Worm (Caenorhabditis elegans) whole organism, L3 larva: Measurements from ENCODE around the gene R10D12.13.

Experiments used
- aly-2 ChIP-seq: fragments of 150-350 bp; optimal IDR thresholded peaks from 2 replicates; lab custom pipeline; 2014; ENCODE audit warnings: missing biosample characterization, missing genetic modification characterization
- ceh-9 ChIP-seq: sonication (generic microtip); optimal IDR thresholded peaks from 2 replicates; lab custom pipeline; 2018; ENCODE audit warnings: missing biosample characterization, missing genetic modification characterization
- elt-1 ChIP-seq: fragments of 150-350 bp; optimal IDR thresholded peaks from 2 replicates; lab custom pipeline; 2014; ENCODE audit warnings: missing biosample characterization, missing genetic modification characterization
- elt-3 ChIP-seq, 3 experiments: fragments of 150-350 bp in 1 of 3; sonication (generic microtip) in 2 of 3; optimal IDR thresholded peaks; 2 replicates in 2 of 3; 4 replicates in 1 of 3; lab custom pipeline; 2014 to 2017; ENCODE audit warnings: missing biosample characterization in 3 of 3, missing genetic modification characterization in 3 of 3
- fkh-10 ChIP-seq: sonication (generic microtip); optimal IDR thresholded peaks from 2 replicates; lab custom pipeline; 2017; ENCODE audit warnings: missing biosample characterization, missing genetic modification reagents, missing genetic modification characterization
- fos-1 ChIP-seq: fragments of 150-350 bp; optimal IDR thresholded peaks from 2 replicates; lab custom pipeline; 2014; ENCODE audit warnings: missing biosample characterization, missing genetic modification characterization
- jun-1 ChIP-seq: fragments of 150-350 bp; optimal IDR thresholded peaks from 2 replicates; lab custom pipeline; 2014; ENCODE audit warnings: missing biosample characterization, missing genetic modification reagents, missing genetic modification characterization
- mdl-1 ChIP-seq: fragments of 150-350 bp; optimal IDR thresholded peaks from 2 replicates; lab custom pipeline; 2014; ENCODE audit warnings: missing biosample characterization, missing genetic modification characterization
- nfya-1 ChIP-seq: sonication (generic microtip); optimal IDR thresholded peaks from 2 replicates; lab custom pipeline; 2017; ENCODE audit warnings: missing genetic modification characterization, mild to moderate bottlenecking, missing compliant biosample characterization, antibody characterized with exemption, moderate library complexity; ENCODE audit not compliant: insufficient read depth
- nhr-28 ChIP-seq: fragments of 150-350 bp; optimal IDR thresholded peaks from 2 replicates; lab custom pipeline; 2014; ENCODE audit warnings: missing biosample characterization, missing genetic modification characterization
- nhr-76 ChIP-seq: fragments of 150-350 bp; sonication (generic microtip); optimal IDR thresholded peaks from 5 replicates; lab custom pipeline; 2014; ENCODE audit warnings: missing biosample characterization, missing genetic modification characterization
- pqm-1 ChIP-seq: fragments of 150-350 bp; optimal IDR thresholded peaks from 2 replicates; lab custom pipeline; 2017; ENCODE audit warnings: missing biosample characterization, missing genetic modification characterization, inconsistent platforms
- unc-62 ChIP-seq: fragments of 150-350 bp; sonication (generic microtip); optimal IDR thresholded peaks from 4 replicates; lab custom pipeline; 2014; ENCODE audit warnings: missing biosample characterization, missing genetic modification reagents, missing genetic modification characterization

ce11 chrV:13949752-13950151 is 12.5 kb upstream of the R10D12.13 start, which contains the start of gene R10D12.7:
- TF ChIP-seq aly-2 (tag; lab: Kevin White, UChicago) (no peak), jun-1 (tag; lab: Kevin White, UChicago) (no peak), nhr-28 (tag; lab: Kevin White, UChicago) (no peak), pqm-1 (tag; lab: Kevin White, UChicago) (no peak), fkh-10 (GFP tag; lab: Kevin White, UChicago) (no peak), elt-3 (tag; optimal IDR thresholded peaks at IDR 0.05; lab: Kevin White, UChicago) (no peak), unc-62 (no peak), mdl-1 (tag; lab: Kevin White, UChicago) (no peak), nhr-76 (no peak), ceh-9 (tag; lab: Kevin White, UChicago) (no peak), fos-1 (tag; lab: Kevin White, UChicago) (no peak), elt-1 (tag; lab: Kevin White, UChicago) (no peak), nfya-1 (tag; lab: Kevin White, UChicago) (no peak)
